Fruit fly (Drosophila melanogaster): ENCODE results near the gene CG33124.

DNA sequence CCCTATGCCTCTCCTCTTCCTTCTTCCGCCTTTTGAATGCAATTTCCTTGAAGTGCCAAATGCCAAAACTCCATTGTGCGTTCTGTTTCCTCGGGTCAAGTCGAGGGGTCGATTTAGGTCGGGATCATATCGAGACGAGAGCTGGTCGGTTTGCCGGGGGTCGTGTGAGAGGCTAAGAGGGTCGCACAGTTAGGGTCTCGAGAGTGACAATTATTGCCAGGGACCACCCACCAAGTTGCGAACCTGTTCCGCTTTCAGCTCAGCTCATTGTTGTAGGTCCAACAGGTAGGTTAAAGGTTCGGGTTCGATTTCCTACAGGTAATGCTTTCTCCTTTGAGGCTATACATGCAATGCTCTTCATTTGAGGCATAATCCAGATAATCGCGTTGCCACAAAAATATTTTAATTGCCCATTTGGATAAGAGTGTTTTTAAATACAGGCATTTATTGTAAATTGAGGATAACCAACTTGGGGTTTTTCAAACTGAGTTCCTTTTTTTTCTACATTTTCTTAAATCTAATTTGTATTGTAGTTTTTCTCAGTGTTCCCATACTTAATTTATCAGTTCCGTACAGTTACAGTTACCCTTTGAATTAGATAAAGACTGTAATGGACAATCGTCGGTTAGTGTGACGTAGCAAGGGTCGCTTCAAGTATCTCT, 36.3 kb downstream of the CG33124 start:
- TF ChIP-seq CTCF (optimal IDR thresholded peaks at IDR 0.05) (no peak), CG8478 (optimal IDR thresholded peaks at IDR 0.05) (no peak)

Data from S2 (cell line).